Worm (Caenorhabditis elegans): ENCODE data around the gene Y17D7C.1.

The Y17D7C.1 gene

DNA sequence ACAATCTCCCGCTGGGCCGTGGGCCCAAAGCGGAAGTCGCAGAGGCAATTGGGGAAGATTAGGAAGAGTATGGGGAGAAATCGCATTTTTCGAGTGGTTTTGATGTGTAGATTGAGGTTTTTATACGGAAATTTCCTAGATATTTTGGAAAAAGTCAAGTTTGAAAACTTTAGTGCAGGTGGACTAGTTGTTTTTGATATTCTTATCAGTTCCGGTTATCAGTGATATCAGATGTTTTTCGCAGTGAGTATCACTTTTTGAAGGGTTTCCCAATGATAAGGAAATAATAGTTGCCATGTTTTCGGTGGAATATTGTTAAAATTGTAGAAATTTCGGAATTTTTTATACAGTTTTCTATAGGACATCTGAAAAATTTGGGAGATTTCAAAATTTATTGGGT, 28.0 kb downstream of the Y17D7C.1 start, which contains the start of gene scl-20:
scl-20 (minus strand) TSS at position 101 of the 400 bp plus-strand sequence.
- TF ChIP-seq zip-11 (GFP tag; IDR thresholded peaks at IDR 0.05) = no peak
- TF ChIP-seq saeg-2 (GFP tag; IDR thresholded peaks at IDR 0.05) = no peak
- TF ChIP-seq T26A8.4 (GFP tag; IDR thresholded peaks at IDR 0.05) = no peak
- TF ChIP-seq lin-29 (GFP tag; IDR thresholded peaks at IDR 0.05) = no peak
- no peak for TF ChIP-seq fos-1 (tag; optimal IDR thresholded peaks at IDR 0.05)
- TF ChIP-seq madf-5 (GFP tag; IDR thresholded peaks at IDR 0.05) = no peak
- TF ChIP-seq duxl-1 (tag; optimal IDR thresholded peaks at IDR 0.05; ENCODE audit: poor library complexity) = no peak
- TF ChIP-seq Y75B8A.6 (GFP tag; IDR thresholded peaks at IDR 0.05) = no peak
- TF ChIP-seq snpc-4 (tag; optimal IDR thresholded peaks at IDR 0.05) = no peak
- no peak for TF ChIP-seq nhr-11 (tag; optimal IDR thresholded peaks at IDR 0.05)
- no peak for TF ChIP-seq daf-8 (GFP tag; IDR thresholded peaks at IDR 0.05)
- TF ChIP-seq egl-27 (tag; optimal IDR thresholded peaks at IDR 0.05) = no peak
- no peak for TF ChIP-seq D1046.2 (GFP tag; IDR thresholded peaks at IDR 0.05)
- TF ChIP-seq mxl-2 (GFP tag; conservative IDR thresholded peaks at IDR 0.05) = no peak
- TF ChIP-seq mes-2 (tag; optimal IDR thresholded peaks at IDR 0.05; ENCODE audit: poor library complexity, severe bottlenecking) = no peak
- no peak for TF ChIP-seq nhr-237 (tag; optimal IDR thresholded peaks at IDR 0.05)
- TF ChIP-seq tra-1 (GFP tag; IDR thresholded peaks at IDR 0.05) = no peak
- no peak for TF ChIP-seq egl-43 (GFP tag; IDR thresholded peaks at IDR 0.05)
- no peak for TF ChIP-seq ama-1 (optimal IDR thresholded peaks at IDR 0.05)
- no peak for TF ChIP-seq lin-13 (GFP tag; optimal IDR thresholded peaks at IDR 0.05)

- TF ChIP-seq ama-1 (optimal IDR thresholded peaks at IDR 0.05) (no peak), php-3 (GFP tag; IDR thresholded peaks at IDR 0.05) (no peak), dpl-1 (GFP tag; optimal IDR thresholded peaks at IDR 0.05) (no peak), ceh-32 (tag; optimal IDR thresholded peaks at IDR 0.05; ENCODE audit: poor library complexity) (no peak), T26A8.4 (GFP tag; IDR thresholded peaks at IDR 0.05) (no peak), sdz-12 (GFP tag; optimal IDR thresholded peaks at IDR 0.05) (no peak), mdl-1 (tag; optimal IDR thresholded peaks at IDR 0.05) (no peak), dmd-6 (GFP tag; IDR thresholded peaks at IDR 0.05) (no peak), egl-43 (GFP tag; IDR thresholded peaks at IDR 0.05) (no peak), nhr-28 (tag; optimal IDR thresholded peaks at IDR 0.05) (peak; percentile 1), Y48G9A.11 (GFP tag; IDR thresholded peaks at IDR 0.05) (no peak), mep-1 (tag; optimal IDR thresholded peaks at IDR 0.05) (no peak), lin-15B (tag; optimal IDR thresholded peaks at IDR 0.05) (no peak), duxl-1 (tag; optimal IDR thresholded peaks at IDR 0.05; ENCODE audit: poor library complexity) (peak; percentile 93), nhr-77 (tag; optimal IDR thresholded peaks at IDR 0.05) (no peak), snpc-1.2 (GFP tag; IDR thresholded peaks at IDR 0.05) (no peak), set-16 (GFP tag; IDR thresholded peaks at IDR 0.05) (no peak)
These were observed 31.3 kb downstream of the Y17D7C.1 start for ce11 chrV:18737646-18738045.

ce11 chrV:18742108-18742507, 35.7 kb downstream of the Y17D7C.1 start, which contains the start of gene clec-250:
clec-250 (minus strand) TSS chrV:18742208.
- TF ChIP-seq zip-11 (GFP tag; IDR thresholded peaks at IDR 0.05) (no peak), dmd-8 (GFP tag; IDR thresholded peaks at IDR 0.05) (no peak), ceh-44 (GFP tag; IDR thresholded peaks at IDR 0.05) (no peak), pqm-1 (tag; optimal IDR thresholded peaks at IDR 0.05) (no peak), lin-38 (GFP tag; IDR thresholded peaks at IDR 0.05) (no peak), F37D6.2 (tag; optimal IDR thresholded peaks at IDR 0.05) (no peak), F49E8.2 (tag; optimal IDR thresholded peaks at IDR 0.05; ENCODE audit: borderline replicate concordance) (no peak), tra-1 (GFP tag; IDR thresholded peaks at IDR 0.05) (no peak), ceh-82 (tag; optimal IDR thresholded peaks at IDR 0.05) (no peak), lin-29 (GFP tag; IDR thresholded peaks at IDR 0.05) (no peak), madf-5 (GFP tag; IDR thresholded peaks at IDR 0.05) (no peak), hmg-1.1 (GFP tag; IDR thresholded peaks at IDR 0.05) (no peak), saeg-2 (GFP tag; IDR thresholded peaks at IDR 0.05) (no peak), egl-43 (GFP tag; IDR thresholded peaks at IDR 0.05) (no peak)
